Fruit fly (Drosophila melanogaster) whole organism: Measurements from ENCODE around the gene cocoon.

ENCODE experiments used
- CG8478 ChIP-seq: fragments of >200 bp; optimal IDR thresholded peaks from 2 replicates; lab custom pipeline; 2018; ENCODE audit warnings: inconsistent platforms
- Dll ChIP-seq: fragments of >200 bp; optimal IDR thresholded peaks from 2 replicates; lab custom pipeline; 2017
- EcR ChIP-seq, 2 experiments: fragments of >200 bp; optimal IDR thresholded peaks; 2 replicates each; lab custom pipeline; 2017; ENCODE audit warnings: missing biosample characterization in 2 of 2, missing genetic modification characterization in 2 of 2, missing genetic modification reagents in 2 of 2
- pan ChIP-seq: fragments of >200 bp; optimal IDR thresholded peaks from 2 replicates; lab custom pipeline; 2017
- psq ChIP-seq: fragments of >200 bp; optimal IDR thresholded peaks from 2 replicates; lab custom pipeline; 2017
- usp ChIP-seq: fragments of >200 bp; optimal IDR thresholded peaks from 2 replicates; lab custom pipeline; 2017; ENCODE audit warnings: missing biosample characterization, missing genetic modification characterization, mixed read lengths

DNA sequence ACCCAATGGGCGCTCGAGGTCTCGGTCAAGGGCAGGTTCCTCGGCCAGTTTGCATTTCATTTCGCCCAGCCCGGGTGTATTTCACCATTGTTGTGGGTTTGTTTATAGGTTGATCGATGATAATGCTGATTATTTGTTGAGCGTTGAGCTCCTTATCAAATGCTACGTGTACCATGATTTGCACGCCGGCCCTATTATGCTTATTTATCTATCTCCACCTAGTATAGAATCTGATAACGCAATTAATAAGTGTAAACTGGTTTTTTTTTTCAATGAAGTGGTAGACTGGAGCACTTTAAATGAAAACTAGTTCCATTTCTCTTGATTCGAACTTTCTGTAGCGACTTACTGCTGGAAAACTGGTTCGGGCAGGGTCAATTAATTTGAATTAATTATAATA, 28.3 kb upstream of the cocoon start:
- TF ChIP-seq usp (GFP tag; lab: Kevin White, UChicago), result no peak
- TF ChIP-seq CG8478, result no peak
- no peak for TF ChIP-seq psq (lab: Kevin White, UChicago)
- TF ChIP-seq EcR (GFP tag; optimal IDR thresholded peaks at IDR 0.05; lab: Kevin White, UChicago), result no peak
- TF ChIP-seq Dll, result no peak
- TF ChIP-seq pan, result no peak
